Worm (Caenorhabditis elegans) whole organism, young adult: ENCODE data around the gene F53F8.7.
A peak's percentile ranks its signal among the peaks of the same experiment; 100 is the strongest.

Source experiments
- B0035.1 ChIP-seq: sonication (generic microtip); optimal IDR thresholded peaks from 2 replicates; lab custom pipeline; 2016; ENCODE audit warnings: missing genetic modification characterization, mild to moderate bottlenecking, missing compliant biosample characterization, missing genotype, missing genetic modification reagents
- B0261.1 ChIP-seq: sonication (generic microtip); optimal IDR thresholded peaks from 2 replicates; lab custom pipeline; 2016; ENCODE audit warnings: mild to moderate bottlenecking, missing genetic modification characterization, moderate library complexity, missing compliant biosample characterization
- B0336.3 ChIP-seq: fragments of 200-800 bp; sonication (Bioruptor generic); IDR thresholded peaks from 2 replicates; pipeline ENCODE4 v1.3.6; 2022; ENCODE audit warnings: missing genetic modification characterization, missing compliant biosample characterization
- C06A6.2 ChIP-seq: fragments of 200-800 bp; sonication (Bioruptor generic); conservative IDR thresholded peaks from 2 replicates; pipeline ENCODE4 v1.3.6; 2022; ENCODE audit warnings: missing genetic modification characterization, missing compliant biosample characterization
- C17E4.6 ChIP-seq: fragments of 200-800 bp; sonication (Bioruptor generic); IDR thresholded peaks from 2 replicates; pipeline ENCODE4 v1.3.6; 2022; ENCODE audit warnings: missing genetic modification reagents, missing genetic modification characterization, missing compliant biosample characterization
- D2030.7 ChIP-seq: fragments of 200-800 bp; sonication (Bioruptor generic); IDR thresholded peaks from 2 replicates; pipeline ENCODE4 v1.3.6; 2022; ENCODE audit warnings: missing genetic modification reagents, missing genetic modification characterization, missing compliant biosample characterization
- F22D6.2 ChIP-seq: sonication (generic microtip); optimal IDR thresholded peaks from 2 replicates; lab custom pipeline; 2016; ENCODE audit warnings: mild to moderate bottlenecking, missing genetic modification characterization, missing compliant biosample characterization
- F39B2.1 ChIP-seq: fragments of 200-800 bp; sonication (Bioruptor generic); IDR thresholded peaks from 2 replicates; pipeline ENCODE4 v1.3.6; 2022; ENCODE audit warnings: missing genetic modification reagents, missing genetic modification characterization, missing compliant biosample characterization
- F49E8.2 ChIP-seq: sonication (generic microtip); optimal IDR thresholded peaks from 3 replicates; lab custom pipeline; 2017; ENCODE audit warnings: missing genetic modification characterization, mild to moderate bottlenecking, missing compliant biosample characterization, antibody characterized with exemption, moderate library complexity; ENCODE audit not compliant: insufficient read depth
- F57C9.4 ChIP-seq: sonication (generic microtip); optimal IDR thresholded peaks from 2 replicates; lab custom pipeline; 2017; ENCODE audit warnings: mild to moderate bottlenecking, missing genetic modification characterization, missing compliant biosample characterization
- T07F8.4 ChIP-seq: sonication (generic microtip); optimal IDR thresholded peaks from 2 replicates; lab custom pipeline; 2016; ENCODE audit warnings: mild to moderate bottlenecking, missing genetic modification characterization, moderate library complexity, missing compliant biosample characterization
- Y56A3A.18 ChIP-seq: fragments of 200-800 bp; sonication (Bioruptor generic); IDR thresholded peaks from 2 replicates; pipeline ENCODE4 v1.3.6; 2022; ENCODE audit warnings: missing genetic modification reagents, missing genetic modification characterization, missing compliant biosample characterization
- Y67H2A.10 ChIP-seq: fragments of 200-800 bp; sonication (Bioruptor generic); conservative IDR thresholded peaks from 2 replicates; pipeline ENCODE4 v1.3.6; 2022; ENCODE audit warnings: missing genetic modification reagents, missing genetic modification characterization, missing compliant biosample characterization
- Y95B8A.8 ChIP-seq: fragments of 200-800 bp; sonication (Bioruptor generic); IDR thresholded peaks from 2 replicates; pipeline ENCODE4 v1.3.6; 2022; ENCODE audit warnings: missing genetic modification reagents, missing genetic modification characterization, missing compliant biosample characterization
- akir-1 ChIP-seq: fragments of 200-800 bp; sonication (Bioruptor generic); optimal IDR thresholded peaks from 2 replicates; lab custom pipeline; 2018; ENCODE audit warnings: mild to moderate bottlenecking, missing genetic modification characterization, moderate library complexity, missing compliant biosample characterization
- aptf-2 ChIP-seq: fragments of 200-800 bp; sonication (Bioruptor generic); conservative IDR thresholded peaks from 2 replicates; pipeline ENCODE4 v1.3.6; 2022; ENCODE audit warnings: missing genetic modification reagents, missing genetic modification characterization, missing compliant biosample characterization
- atf-7 ChIP-seq: sonication (generic microtip); optimal IDR thresholded peaks from 2 replicates; lab custom pipeline; 2017; ENCODE audit warnings: mild to moderate bottlenecking, missing genetic modification characterization, missing compliant biosample characterization
- bed-2 ChIP-seq: fragments of 200-800 bp; sonication (Bioruptor generic); IDR thresholded peaks from 2 replicates; pipeline ENCODE4 v1.3.6; 2022; ENCODE audit warnings: missing genetic modification reagents, missing genetic modification characterization, missing compliant biosample characterization
- ceh-100 ChIP-seq: fragments of 200-800 bp; sonication (Bioruptor generic); IDR thresholded peaks from 2 replicates; pipeline ENCODE4 v1.3.6; 2022; ENCODE audit warnings: missing genetic modification reagents, missing genetic modification characterization, missing compliant biosample characterization
- ceh-27 ChIP-seq: fragments of 200-800 bp; sonication (Bioruptor generic); optimal IDR thresholded peaks from 2 replicates; lab custom pipeline; 2018; ENCODE audit warnings: mild to moderate bottlenecking, missing genetic modification characterization, moderate library complexity, missing compliant biosample characterization
- ceh-79 ChIP-seq: sonication (generic microtip); optimal IDR thresholded peaks from 2 replicates; lab custom pipeline; 2017; ENCODE audit warnings: mild to moderate bottlenecking, missing genetic modification characterization, missing compliant biosample characterization
- ceh-91 ChIP-seq: fragments of 200-800 bp; sonication (Bioruptor generic); IDR thresholded peaks from 2 replicates; pipeline ENCODE4 v1.3.6; 2022; ENCODE audit warnings: missing genetic modification reagents, missing genetic modification characterization, missing compliant biosample characterization
- die-1 ChIP-seq: sonication (generic microtip); optimal IDR thresholded peaks from 2 replicates; lab custom pipeline; 2016; ENCODE audit warnings: missing genotype, mild to moderate bottlenecking, missing genetic modification characterization, missing compliant biosample characterization
- egrh-3 ChIP-seq: fragments of 200-800 bp; sonication (Bioruptor generic); IDR thresholded peaks from 2 replicates; pipeline ENCODE4 v1.3.6; 2022; ENCODE audit warnings: missing genetic modification reagents, missing genetic modification characterization, missing compliant biosample characterization
- gei-17 ChIP-seq: fragments of 200-800 bp; sonication (Bioruptor generic); optimal IDR thresholded peaks from 2 replicates; lab custom pipeline; 2018; ENCODE audit warnings: mild to moderate bottlenecking, missing genetic modification characterization, missing compliant biosample characterization
- hrde-1 ChIP-seq: sonication (generic microtip); optimal IDR thresholded peaks from 2 replicates; lab custom pipeline; 2016; ENCODE audit warnings: missing genetic modification characterization, mild to moderate bottlenecking, missing compliant biosample characterization, moderate library complexity, missing genotype, missing genetic modification reagents, borderline replicate concordance
- lin-35 ChIP-seq, 3 experiments: fragments of 150-350 bp in 2 of 3; sonication (generic microtip) in 1 of 3; optimal IDR thresholded peaks; 2 replicates each; lab custom pipeline; 2014 to 2018; ENCODE audit warnings: missing biosample characterization in 3 of 3, missing genetic modification characterization in 3 of 3, missing genetic modification reagents in 3 of 3
- lin-54 ChIP-seq: fragments of 200-800 bp; sonication (Bioruptor generic); optimal IDR thresholded peaks from 2 replicates; lab custom pipeline; 2018; ENCODE audit warnings: mild to moderate bottlenecking, missing genetic modification characterization, missing compliant biosample characterization
- madf-10 ChIP-seq: sonication (generic microtip); optimal IDR thresholded peaks from 2 replicates; lab custom pipeline; 2016; ENCODE audit warnings: mild to moderate bottlenecking, missing genetic modification characterization, missing compliant biosample characterization
- mcd-1 ChIP-seq: fragments of 200-800 bp; sonication (Bioruptor generic); IDR thresholded peaks from 2 replicates; pipeline ENCODE4 v1.3.6; 2022; ENCODE audit warnings: missing genetic modification reagents, missing genetic modification characterization, missing compliant biosample characterization
- mel-28 ChIP-seq: sonication (generic microtip); optimal IDR thresholded peaks from 2 replicates; lab custom pipeline; 2016; ENCODE audit warnings: borderline replicate concordance, mild to moderate bottlenecking, missing genetic modification characterization, missing compliant biosample characterization
- mxl-1 ChIP-seq: sonication (generic microtip); optimal IDR thresholded peaks from 2 replicates; lab custom pipeline; 2016; ENCODE audit warnings: missing genetic modification characterization, missing compliant biosample characterization
- nfya-2 ChIP-seq: fragments of 200-800 bp; sonication (Bioruptor generic); IDR thresholded peaks from 2 replicates; pipeline ENCODE4 v1.3.6; 2022; ENCODE audit warnings: missing genetic modification reagents, missing genetic modification characterization, missing compliant biosample characterization
- nhr-27 ChIP-seq: fragments of 200-800 bp; sonication (Bioruptor generic); optimal IDR thresholded peaks from 2 replicates; lab custom pipeline; 2018; ENCODE audit warnings: mild to moderate bottlenecking, missing genetic modification characterization, moderate library complexity, missing compliant biosample characterization
- nhr-80 ChIP-seq: sonication (generic microtip); optimal IDR thresholded peaks from 2 replicates; lab custom pipeline; 2016; ENCODE audit warnings: missing genetic modification characterization, missing compliant biosample characterization
- rpc-1 ChIP-seq, 2 experiments: fragments of 150-350 bp in 1 of 2; sonication (generic microtip) in 1 of 2; optimal IDR thresholded peaks; 2 replicates each; lab custom pipeline; 2014 to 2018; ENCODE audit warnings: missing biosample characterization in 1 of 2, missing genetic modification characterization in 1 of 2, missing genetic modification reagents in 1 of 2, missing genotype in 1 of 2
- sdz-38 ChIP-seq: sonication (generic microtip); optimal IDR thresholded peaks from 2 replicates; lab custom pipeline; 2016; ENCODE audit warnings: missing genotype, missing genetic modification characterization, missing compliant biosample characterization
- sea-2 ChIP-seq: fragments of 200-800 bp; sonication (Bioruptor generic); IDR thresholded peaks from 2 replicates; pipeline ENCODE4 v1.3.6; 2022; ENCODE audit warnings: missing genetic modification characterization, missing compliant biosample characterization
- snpc-4 ChIP-seq, 5 experiments: fragments of 150-350 bp in 1 of 5; sonication (generic microtip) in 4 of 5; optimal IDR thresholded peaks; 2 replicates each; lab custom pipeline; 2014 to 2018; ENCODE audit warnings: missing genetic modification characterization in 5 of 5, missing biosample characterization in 3 of 5, antibody characterized with exemption in 2 of 5, mild to moderate bottlenecking in 2 of 5, missing compliant biosample characterization in 2 of 5, missing genotype in 2 of 5, moderate library complexity in 2 of 5, missing genetic modification reagents in 1 of 5
- tbp1 ChIP-seq: fragments of 200-800 bp; sonication (Bioruptor generic); optimal IDR thresholded peaks from 2 replicates; lab custom pipeline; 2018; ENCODE audit warnings: mild to moderate bottlenecking, missing genetic modification characterization, missing compliant biosample characterization
- unc-130 ChIP-seq: sonication (generic microtip); optimal IDR thresholded peaks from 2 replicates; lab custom pipeline; 2016; ENCODE audit warnings: missing genetic modification reagents, missing genetic modification characterization, missing compliant biosample characterization
- unc-62 ChIP-seq: fragments of 150-350 bp; optimal IDR thresholded peaks from 2 replicates; lab custom pipeline; 2014; ENCODE audit warnings: missing biosample characterization, missing genetic modification reagents, missing genetic modification characterization
- ztf-18 ChIP-seq: sonication (generic microtip); optimal IDR thresholded peaks from 2 replicates; lab custom pipeline; 2016; ENCODE audit warnings: missing genotype, mild to moderate bottlenecking, missing genetic modification characterization, missing compliant biosample characterization
- ztf-28 ChIP-seq: fragments of 200-800 bp; sonication (Bioruptor generic); IDR thresholded peaks from 2 replicates; pipeline ENCODE4 v1.3.6; 2022; ENCODE audit warnings: missing genetic modification reagents, missing genetic modification characterization, missing compliant biosample characterization
- ztf-6 ChIP-seq: fragments of 200-800 bp; sonication (Bioruptor generic); IDR thresholded peaks from 2 replicates; pipeline ENCODE4 v1.3.6; 2022; ENCODE audit warnings: missing genetic modification reagents, missing genetic modification characterization, missing compliant biosample characterization

F53F8.7 gene

DNA sequence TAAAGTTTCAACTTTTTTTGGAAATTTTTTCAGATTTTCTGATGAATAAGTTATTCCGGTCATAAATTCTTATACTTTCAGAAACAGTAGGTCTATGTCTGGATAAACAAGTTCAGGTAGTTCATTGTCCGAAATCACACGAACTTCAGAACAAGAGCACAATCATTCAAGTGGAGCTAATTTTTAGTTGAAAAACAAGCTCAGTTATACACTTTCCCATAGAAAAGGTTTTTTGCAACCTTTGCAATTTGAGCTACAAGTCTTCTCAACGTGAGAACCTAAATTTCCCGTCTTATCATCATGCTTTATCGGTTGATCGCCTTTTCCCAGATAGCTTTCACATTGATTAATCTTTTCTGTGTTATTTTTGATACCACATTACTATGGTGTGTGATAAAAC is 33.6 kb upstream of the F53F8.7 start, which contains the start of gene srxa-1:
Gene srxa-1 (plus strand): TSS at position 301 of the 400 bp plus-strand sequence.
- no peak for TF ChIP-seq ceh-79 (tag; lab: Kevin White, UChicago)
- no peak for TF ChIP-seq nhr-80 (tag; lab: Kevin White, UChicago)
- TF ChIP-seq unc-62 (GFP tag; lab: Kevin White, UChicago): no peak
- TF ChIP-seq mcd-1 (GFP tag; lab: Robert Waterston, UW): no peak
- no peak for TF ChIP-seq mel-28 (tag; lab: Kevin White, UChicago)
- TF ChIP-seq tbp1 (GFP tag; lab: Kevin White, UChicago): no peak
- no peak for TF ChIP-seq T07F8.4 (tag; lab: Kevin White, UChicago)
- TF ChIP-seq akir-1 (GFP tag; lab: Kevin White, UChicago): no peak
- no peak for TF ChIP-seq sdz-38 (tag; lab: Kevin White, UChicago)
- no peak for TF ChIP-seq B0261.1 (tag; lab: Kevin White, UChicago)
- TF ChIP-seq C17E4.6 (GFP tag; lab: Robert Waterston, UW): no peak
- TF ChIP-seq sea-2 (GFP tag; lab: Robert Waterston, UW): no peak
- no peak for TF ChIP-seq nfya-2 (GFP tag; lab: Robert Waterston, UW)
- no peak for TF ChIP-seq aptf-2

DNA sequence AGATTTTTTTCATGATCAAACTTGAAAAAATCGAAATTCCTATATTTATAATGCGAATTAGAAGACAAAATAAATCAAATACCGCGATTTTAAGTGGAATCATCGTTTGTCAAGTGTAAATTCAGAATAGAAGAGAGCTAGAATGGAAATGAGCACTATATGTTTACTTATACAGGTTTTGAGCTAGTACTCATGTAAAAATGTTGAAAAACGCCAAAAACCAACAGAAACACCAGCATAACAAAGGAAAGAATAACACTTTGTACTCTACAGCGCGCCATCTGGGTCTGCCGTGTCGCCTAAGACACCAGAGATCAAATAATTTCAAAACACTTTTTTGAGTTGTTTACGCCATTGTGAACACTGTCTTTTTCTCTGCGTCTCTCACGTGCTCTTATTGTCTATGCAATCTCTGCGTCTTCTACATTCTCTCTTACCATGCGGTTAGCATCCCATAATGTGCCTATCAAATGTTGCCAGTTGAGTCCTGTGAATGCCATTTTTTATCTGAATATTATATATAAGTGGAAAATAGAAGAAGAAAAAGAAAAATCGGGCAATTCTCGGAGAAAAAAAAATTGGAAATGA is 30.7 kb upstream of the F53F8.7 start, which contains the start of gene ipla-3:
Gene ipla-3 (minus strand): TSS at position 510 of the 588 bp plus-strand sequence.
- TF ChIP-seq ceh-100 (GFP tag; lab: Robert Waterston, UW) (no peak), B0336.3 (GFP tag; lab: Robert Waterston, UW) (peak; percentile 53; the same call in 1 of the 2 replicates), unc-130 (GFP tag; lab: Kevin White, UChicago) (no peak), Y56A3A.18 (GFP tag; lab: Robert Waterston, UW) (no peak), F22D6.2 (tag; lab: Kevin White, UChicago) (peak; percentile 1), snpc-4 (GFP tag; optimal IDR thresholded peaks at IDR 0.05; lab: Kevin White, UChicago) (no peak), snpc-4 (tag; optimal IDR thresholded peaks at IDR 0.05; lab: Kevin White, UChicago) (peak in 2 of 4 experiments; percentile 37 to 54), Y67H2A.10 (GFP tag; lab: Robert Waterston, UW) (no peak), B0035.1 (no peak), D2030.7 (GFP tag; lab: Robert Waterston, UW) (0 out of 2 replicates have a peak, but pooled peaks have one; percentile 21), bed-2 (no peak), mxl-1 (tag; lab: Kevin White, UChicago) (no peak), F39B2.1 (no peak), C06A6.2 (no peak), Y95B8A.8 (GFP tag; lab: Robert Waterston, UW) (0 out of 2 replicates have a peak, but pooled peaks have one; percentile 44), F49E8.2 (tag; lab: Kevin White, UChicago) (no peak), die-1 (tag; lab: Kevin White, UChicago) (no peak), ztf-6 (no peak), lin-35 (GFP tag; optimal IDR thresholded peaks at IDR 0.05; lab: Kevin White, UChicago) (peak in 1 of 3 experiments; percentile 26), F57C9.4 (tag; lab: Kevin White, UChicago) (no peak), gei-17 (GFP tag; lab: Kevin White, UChicago) (no peak), ztf-28 (GFP tag; lab: Robert Waterston, UW) (no peak), rpc-1 (optimal IDR thresholded peaks at IDR 0.05; lab: Kevin White, UChicago) (no peak), rpc-1 (tag; optimal IDR thresholded peaks at IDR 0.05; lab: Kevin White, UChicago) (no peak), ztf-18 (no peak), ceh-91 (GFP tag; lab: Robert Waterston, UW) (no peak), nhr-27 (no peak), egrh-3 (no peak), mcd-1 (GFP tag; lab: Robert Waterston, UW) (peak; percentile 49; the same call in 1 of the 2 replicates), C17E4.6 (GFP tag; lab: Robert Waterston, UW) (no peak), hrde-1 (no peak), lin-54 (peak; percentile 51), tbp1 (GFP tag; lab: Kevin White, UChicago) (peak; percentile 50), madf-10 (tag; lab: Kevin White, UChicago) (peak; percentile 70), ceh-27 (GFP tag; lab: Kevin White, UChicago) (peak; percentile 77), atf-7 (peak; percentile 64)
